Worm (Caenorhabditis elegans) whole organism, early embryonic: ENCODE data around the gene lgc-6.

Experiments used
- B0310.2 ChIP-seq: sonication (generic microtip); optimal IDR thresholded peaks from 2 replicates; lab custom pipeline; 2016; ENCODE audit warnings: mild to moderate bottlenecking, missing genetic modification characterization, missing compliant biosample characterization
- F13C5.2 ChIP-seq: sonication (generic microtip); optimal IDR thresholded peaks from 2 replicates; lab custom pipeline; 2017; ENCODE audit warnings: mild to moderate bottlenecking, missing genetic modification characterization, inconsistent platforms, missing compliant biosample characterization
- ama-1 ChIP-seq: fragments of 150-350 bp; optimal IDR thresholded peaks from 2 replicates; lab custom pipeline; 2014
- ceh-13 ChIP-seq: fragments of 200-800 bp; sonication (Bioruptor generic); optimal IDR thresholded peaks from 2 replicates; lab custom pipeline; 2018; ENCODE audit warnings: mild to moderate bottlenecking, missing genetic modification characterization, missing compliant biosample characterization
- flt-1 ChIP-seq: fragments of 200-800 bp; sonication (Bioruptor generic); IDR thresholded peaks from 2 replicates; pipeline ENCODE4 v1.3.6; 2022; ENCODE audit warnings: missing genetic modification characterization, missing compliant biosample characterization
- hmbx-1 ChIP-seq: sonication (generic microtip); optimal IDR thresholded peaks from 2 replicates; lab custom pipeline; 2016; ENCODE audit warnings: mild to moderate bottlenecking, missing genetic modification characterization, missing compliant biosample characterization
- hnd-1 ChIP-seq: sonication (generic microtip); optimal IDR thresholded peaks from 2 replicates; lab custom pipeline; 2016; ENCODE audit warnings: missing genetic modification characterization, missing compliant biosample characterization
- pes-1 ChIP-seq: fragments of 200-800 bp; sonication (Bioruptor generic); IDR thresholded peaks from 2 replicates; pipeline ENCODE4 v1.3.6; 2022; ENCODE audit warnings: missing genetic modification reagents, missing genetic modification characterization, missing compliant biosample characterization
- scrt-1 ChIP-seq: fragments of 200-800 bp; sonication (Bioruptor generic); IDR thresholded peaks from 2 replicates; pipeline ENCODE4 v1.3.6; 2022; ENCODE audit warnings: missing genetic modification characterization, missing compliant biosample characterization
- tra-4 ChIP-seq: sonication (generic microtip); optimal IDR thresholded peaks from 2 replicates; lab custom pipeline; 2017; ENCODE audit warnings: missing genetic modification characterization, missing compliant biosample characterization

DNA sequence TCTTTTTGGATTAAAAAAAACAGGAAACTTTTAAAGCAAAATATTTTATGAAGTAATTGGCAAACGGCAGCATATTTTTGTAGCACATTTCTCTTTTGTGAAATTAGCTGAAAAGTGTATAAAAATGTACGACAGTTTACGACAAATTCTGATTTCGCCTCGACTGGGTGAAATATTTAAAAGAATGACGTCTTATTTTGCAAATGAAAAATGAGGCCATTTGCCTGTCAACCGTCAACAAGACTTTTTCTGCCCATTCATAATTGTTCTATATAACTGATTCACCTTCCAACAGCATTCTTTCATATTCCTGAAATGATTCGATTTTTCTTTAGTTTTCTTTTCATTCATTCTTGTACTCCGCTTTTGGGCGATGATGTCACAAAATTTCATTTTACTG is 15.9 kb downstream of the lgc-6 start, which contains the start of the genes F17E9.2 and col-116:
- TF ChIP-seq ama-1 (lab: Kevin White, UChicago) (no peak), ceh-13 (no peak), scrt-1 (GFP tag; lab: Robert Waterston, UW) (no peak), flt-1 (GFP tag; lab: Robert Waterston, UW) (no peak), tra-4 (tag; lab: Kevin White, UChicago) (no peak), hnd-1 (no peak), hmbx-1 (no peak), F13C5.2 (tag; lab: Kevin White, UChicago) (no peak), B0310.2 (tag; lab: Kevin White, UChicago) (no peak), pes-1 (GFP tag; lab: Robert Waterston, UW) (no peak)
